Worm (Caenorhabditis elegans): Measurements from ENCODE around the gene gstk-2.

DNA sequence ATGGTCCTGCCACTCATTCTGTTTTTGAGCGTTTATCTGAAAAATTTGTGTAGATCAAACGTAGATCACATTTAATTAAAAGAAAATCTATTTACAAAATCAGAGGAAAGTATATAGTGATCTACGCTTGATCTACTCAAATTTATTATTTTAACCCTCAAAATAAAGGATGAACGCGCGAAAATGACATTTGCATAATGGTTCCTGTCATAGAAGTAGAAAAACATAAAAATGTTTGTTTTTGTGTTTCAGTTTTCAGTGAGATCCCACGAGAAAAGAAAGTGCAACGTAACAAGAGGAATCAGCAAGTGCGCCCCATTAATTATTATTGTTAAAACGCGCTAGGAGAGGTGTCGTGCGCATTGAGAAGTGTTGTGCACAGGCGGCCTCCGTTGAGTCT is 30.8 kb downstream of the gstk-2 start:
- TF ChIP-seq him-1 (tag; optimal IDR thresholded peaks at IDR 0.05), result no peak
- no peak for TF ChIP-seq dao-5 (tag; optimal IDR thresholded peaks at IDR 0.05)
